Fruit fly (Drosophila melanogaster): Measurements from ENCODE around the gene Mi-2.

Mi-2 gene

DNA sequence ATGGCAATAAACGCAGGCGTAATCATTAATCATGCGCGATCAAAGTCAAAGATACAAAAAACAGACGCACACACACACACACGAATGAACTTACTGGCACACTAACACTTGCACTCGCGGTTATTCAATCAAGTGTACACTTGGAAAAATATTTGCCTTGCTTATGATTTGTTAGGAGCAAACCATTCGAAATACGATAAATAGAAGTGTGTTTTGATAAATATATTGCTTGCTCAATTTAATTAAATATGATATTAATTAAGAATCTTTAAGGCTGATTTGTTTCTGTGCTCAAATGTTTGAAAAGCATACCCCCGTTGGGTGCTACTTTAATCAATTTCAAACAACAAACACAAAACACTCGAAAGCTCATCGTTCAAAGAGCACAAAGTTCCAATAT is 35.5 kb upstream of the Mi-2 start:
- TF ChIP-seq rgr (GFP tag; optimal IDR thresholded peaks at IDR 0.05) = peak; percentile 3
- no peak for TF ChIP-seq h (GFP tag; optimal IDR thresholded peaks at IDR 0.05)

DNA sequence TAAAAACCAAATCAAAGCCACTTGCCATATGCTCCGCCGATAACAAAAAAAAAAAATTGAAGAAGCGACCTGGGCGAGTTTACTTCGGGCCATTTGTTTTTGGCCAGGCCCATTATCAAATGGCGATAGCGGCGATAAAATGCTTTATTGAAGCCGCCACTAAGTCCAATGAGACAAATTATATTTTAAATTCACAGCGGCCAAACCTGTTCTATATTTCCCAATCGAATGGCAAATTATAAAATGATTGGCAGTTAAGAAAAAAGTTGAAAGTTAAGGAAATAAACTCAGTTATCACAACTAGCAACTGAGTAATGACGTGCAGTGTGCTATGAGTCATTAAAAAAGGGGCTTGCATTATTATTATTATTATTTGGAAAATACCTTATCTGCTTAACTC is 31.1 kb upstream of the Mi-2 start:
- TF ChIP-seq sv (GFP tag; optimal IDR thresholded peaks at IDR 0.05) (no peak), OdsH (GFP tag; optimal IDR thresholded peaks at IDR 0.05) (no peak), Jra (GFP tag; optimal IDR thresholded peaks at IDR 0.05) (no peak), Dfd (GFP tag; optimal IDR thresholded peaks at IDR 0.05) (no peak), sage (GFP tag; optimal IDR thresholded peaks at IDR 0.05) (no peak), GATAd (GFP tag; optimal IDR thresholded peaks at IDR 0.05) (no peak), Dif (GFP tag; optimal IDR thresholded peaks at IDR 0.05; ENCODE audit: partially characterized antibody) (no peak), jim (GFP tag; optimal IDR thresholded peaks at IDR 0.05) (no peak), Hnf4 (GFP tag; optimal IDR thresholded peaks at IDR 0.05) (no peak), pan (optimal IDR thresholded peaks at IDR 0.05) (no peak)

DNA sequence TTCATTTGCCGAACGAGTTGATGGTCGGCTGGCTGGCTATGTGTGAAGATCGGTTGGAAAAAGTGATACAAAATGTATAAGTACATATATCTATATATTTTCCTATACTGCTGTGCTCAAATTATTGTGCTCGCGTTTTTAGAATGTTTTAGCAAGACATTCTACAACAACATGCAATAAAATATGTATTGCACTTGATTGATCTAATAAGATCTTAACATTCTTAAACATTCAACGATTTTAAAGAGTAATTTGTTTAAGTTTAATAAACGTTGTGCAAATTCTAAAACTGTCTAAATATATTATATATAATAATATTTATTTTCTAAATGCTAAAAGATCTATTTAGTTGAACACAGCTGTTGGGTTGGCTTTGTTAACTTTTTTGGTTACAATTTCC is 30.3 kb upstream of the Mi-2 start:
- TF ChIP-seq dsf (GFP tag; optimal IDR thresholded peaks at IDR 0.05; ENCODE audit: borderline replicate concordance) = no peak
- TF ChIP-seq lola (GFP tag; optimal IDR thresholded peaks at IDR 0.05) = no peak
- no peak for TF ChIP-seq Dif (GFP tag; optimal IDR thresholded peaks at IDR 0.05; ENCODE audit: partially characterized antibody)
- TF ChIP-seq Hr78 (GFP tag; optimal IDR thresholded peaks at IDR 0.05) = no peak
- no peak for TF ChIP-seq Myc (optimal IDR thresholded peaks at IDR 0.05)
- TF ChIP-seq CG32264 (GFP tag; optimal IDR thresholded peaks at IDR 0.05) = no peak
- TF ChIP-seq woc (GFP tag; optimal IDR thresholded peaks at IDR 0.05) = no peak
- no peak for TF ChIP-seq GATAd (GFP tag; optimal IDR thresholded peaks at IDR 0.05)
- TF ChIP-seq Dfd (GFP tag; optimal IDR thresholded peaks at IDR 0.05) = no peak
- TF ChIP-seq Rel (GFP tag; optimal IDR thresholded peaks at IDR 0.05) = no peak
- no peak for TF ChIP-seq Rel (tag; optimal IDR thresholded peaks at IDR 0.05)
- TF ChIP-seq tai (GFP tag; optimal IDR thresholded peaks at IDR 0.05) = no peak
- no peak for TF ChIP-seq brk (GFP tag; optimal IDR thresholded peaks at IDR 0.05)

DNA sequence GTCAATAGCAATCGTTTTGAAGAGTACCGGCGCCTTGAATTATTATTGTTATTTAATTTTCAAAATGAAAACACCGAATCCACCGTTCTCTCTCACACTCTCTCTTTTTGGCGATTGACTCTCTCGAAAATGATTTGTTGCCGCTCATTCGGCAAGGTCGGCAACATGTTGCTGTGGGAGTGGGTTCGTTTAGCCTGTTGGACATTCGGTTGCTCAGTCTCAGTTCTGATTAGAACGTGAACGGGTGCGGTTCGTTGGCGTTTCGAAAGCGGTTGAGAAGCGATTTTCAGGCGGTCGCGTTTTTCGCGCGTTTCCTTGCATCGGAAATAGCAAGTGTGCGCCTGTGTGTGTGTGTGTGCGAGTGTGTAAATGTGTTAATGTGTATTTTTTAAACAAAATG is 29.0 kb upstream of the Mi-2 start, which contains the start of gene Ac76E:
Ac76E (plus strand) TSS at position 264 of the 400 bp plus-strand sequence.
- TF ChIP-seq sv (GFP tag; optimal IDR thresholded peaks at IDR 0.05) = no peak
- peak; percentile 38 for TF ChIP-seq Dif (GFP tag; optimal IDR thresholded peaks at IDR 0.05; ENCODE audit: partially characterized antibody)
- TF ChIP-seq woc (GFP tag; optimal IDR thresholded peaks at IDR 0.05) = no peak
- no peak for TF ChIP-seq Sp1 (GFP tag; optimal IDR thresholded peaks at IDR 0.05)
- TF ChIP-seq dmrt93B (GFP tag; optimal IDR thresholded peaks at IDR 0.05) = no peak
- TF ChIP-seq tai (GFP tag; optimal IDR thresholded peaks at IDR 0.05) = no peak
- TF ChIP-seq Dfd (GFP tag; optimal IDR thresholded peaks at IDR 0.05) = no peak
- TF ChIP-seq fru (GFP tag; optimal IDR thresholded peaks at IDR 0.05) = no peak
- no peak for TF ChIP-seq sage (GFP tag; optimal IDR thresholded peaks at IDR 0.05)
- TF ChIP-seq Hr83 (GFP tag; optimal IDR thresholded peaks at IDR 0.05; ENCODE audit: poor library complexity, severe bottlenecking) = peak; percentile 11
- TF ChIP-seq N (GFP tag; optimal IDR thresholded peaks at IDR 0.05) = no peak
- peak; percentile 0 for TF ChIP-seq h (GFP tag; optimal IDR thresholded peaks at IDR 0.05)
- no peak for TF ChIP-seq Hnf4 (GFP tag; optimal IDR thresholded peaks at IDR 0.05)
- TF ChIP-seq Abd-B (GFP tag; optimal IDR thresholded peaks at IDR 0.05) = no peak
- TF ChIP-seq Myc (optimal IDR thresholded peaks at IDR 0.05) = peak; percentile 51

DNA sequence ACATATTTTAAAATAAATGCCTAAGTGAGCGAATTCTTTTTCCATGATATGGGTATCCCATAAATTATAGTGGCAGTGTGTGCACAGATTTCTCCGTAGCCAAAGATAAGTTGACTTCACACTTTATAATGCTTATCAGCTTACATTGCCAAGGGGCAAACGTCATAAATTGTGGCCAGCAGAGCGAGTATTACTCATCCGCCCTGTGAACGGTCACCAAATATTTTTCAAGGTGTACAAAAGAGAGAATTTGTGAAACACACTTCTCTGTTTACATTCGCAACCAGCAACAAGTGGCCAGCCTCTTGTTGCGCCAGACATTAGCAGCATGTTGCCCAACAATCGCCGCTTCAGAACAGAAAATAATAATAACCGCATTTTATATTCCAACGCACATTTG is 22.9 kb upstream of the Mi-2 start:
- peak; percentile 61 for TF ChIP-seq Hnf4 (GFP tag; optimal IDR thresholded peaks at IDR 0.05)
- no peak for TF ChIP-seq brk (GFP tag; optimal IDR thresholded peaks at IDR 0.05)
- TF ChIP-seq h (GFP tag; optimal IDR thresholded peaks at IDR 0.05) = peak; percentile 32
- no peak for TF ChIP-seq Dif (GFP tag; optimal IDR thresholded peaks at IDR 0.05; ENCODE audit: partially characterized antibody)
- TF ChIP-seq HLH106 (tag; optimal IDR thresholded peaks at IDR 0.05) = no peak
- peak; percentile 5 for TF ChIP-seq fru (GFP tag; optimal IDR thresholded peaks at IDR 0.05)
- no peak for TF ChIP-seq tai (GFP tag; optimal IDR thresholded peaks at IDR 0.05)
- TF ChIP-seq sage (GFP tag; optimal IDR thresholded peaks at IDR 0.05) = no peak
- no peak for TF ChIP-seq Sp1 (GFP tag; optimal IDR thresholded peaks at IDR 0.05)
- no peak for TF ChIP-seq Rel (GFP tag; optimal IDR thresholded peaks at IDR 0.05)
- no peak for TF ChIP-seq Rel (tag; optimal IDR thresholded peaks at IDR 0.05)
- no peak for TF ChIP-seq Hr78 (GFP tag; optimal IDR thresholded peaks at IDR 0.05)
- peak in 1 of 2 experiments; percentile 28 for TF ChIP-seq foxo (GFP tag; optimal IDR thresholded peaks at IDR 0.05)
- no peak for TF ChIP-seq psq (GFP tag; optimal IDR thresholded peaks at IDR 0.05)
- no peak for TF ChIP-seq Vsx2 (GFP tag; optimal IDR thresholded peaks at IDR 0.05; ENCODE audit: partially characterized antibody)
- no peak for TF ChIP-seq CG32264 (GFP tag; optimal IDR thresholded peaks at IDR 0.05)
- no peak for TF ChIP-seq Myc (optimal IDR thresholded peaks at IDR 0.05)
- TF ChIP-seq Jra (GFP tag; optimal IDR thresholded peaks at IDR 0.05) = peak; percentile 46
- no peak for TF ChIP-seq CrebA (GFP tag; optimal IDR thresholded peaks at IDR 0.05; ENCODE audit: borderline replicate concordance)
- TF ChIP-seq rgr (GFP tag; optimal IDR thresholded peaks at IDR 0.05) = peak; percentile 38
- peak; percentile 51 for TF ChIP-seq OdsH (GFP tag; optimal IDR thresholded peaks at IDR 0.05)
- TF ChIP-seq GATAd (GFP tag; optimal IDR thresholded peaks at IDR 0.05) = no peak
- peak; percentile 13 for TF ChIP-seq br (GFP tag; optimal IDR thresholded peaks at IDR 0.05)
- TF ChIP-seq dl (GFP tag; optimal IDR thresholded peaks at IDR 0.05; ENCODE audit: insufficient read depth in 1 of 2, partially characterized antibody in 2 of 2) = no peak
- TF ChIP-seq ey (GFP tag; optimal IDR thresholded peaks at IDR 0.05) = no peak
- TF ChIP-seq Hr83 (GFP tag; optimal IDR thresholded peaks at IDR 0.05; ENCODE audit: poor library complexity, severe bottlenecking) = peak; percentile 83
- no peak for TF ChIP-seq lola (GFP tag; optimal IDR thresholded peaks at IDR 0.05)

Data from whole organism, wandering third instar larva.